Worm (Caenorhabditis elegans) whole organism, mixed stage, embryonic: ENCODE measurements around the gene ndx-9.

Experiments used
- M03D4.4 ChIP-seq: sonication (generic microtip); optimal IDR thresholded peaks from 2 replicates; lab custom pipeline; 2017; ENCODE audit warnings: mild to moderate bottlenecking, missing genetic modification characterization, missing compliant biosample characterization
- bed-3 ChIP-seq: fragments of 200-800 bp; sonication (Bioruptor generic); optimal IDR thresholded peaks from 3 replicates; lab custom pipeline; 2018; ENCODE audit warnings: mild to moderate bottlenecking, missing genetic modification characterization, moderate library complexity, missing compliant biosample characterization
- blmp-1 ChIP-seq: fragments of 150-350 bp; optimal IDR thresholded peaks from 2 replicates; lab custom pipeline; 2014; ENCODE audit warnings: missing biosample characterization, missing genetic modification characterization
- ceh-39 ChIP-seq: fragments of 150-350 bp; optimal IDR thresholded peaks from 2 replicates; lab custom pipeline; 2014; ENCODE audit warnings: missing biosample characterization, missing genetic modification characterization
- ceh-43 ChIP-seq: fragments of 200-800 bp; sonication (Bioruptor generic); optimal IDR thresholded peaks from 2 replicates; lab custom pipeline; 2018; ENCODE audit warnings: mild to moderate bottlenecking, missing genetic modification characterization, moderate library complexity, missing compliant biosample characterization
- ceh-83 ChIP-seq: fragments of 200-800 bp; sonication (Bioruptor generic); optimal IDR thresholded peaks from 2 replicates; lab custom pipeline; 2018; ENCODE audit warnings: mild to moderate bottlenecking, missing genetic modification characterization, missing compliant biosample characterization
- ces-1 ChIP-seq: fragments of 150-350 bp; optimal IDR thresholded peaks from 2 replicates; lab custom pipeline; 2014; ENCODE audit warnings: missing biosample characterization, missing genetic modification reagents, missing genetic modification characterization
- cnd-1 ChIP-seq: fragments of 200-800 bp; sonication (Bioruptor generic); optimal IDR thresholded peaks from 2 replicates; lab custom pipeline; 2018; ENCODE audit warnings: mild to moderate bottlenecking, missing genetic modification characterization, missing compliant biosample characterization
- drap-1 ChIP-seq: fragments of 200-800 bp; sonication (Bioruptor generic); optimal IDR thresholded peaks from 3 replicates; lab custom pipeline; 2018; ENCODE audit warnings: mild to moderate bottlenecking, missing genetic modification characterization, missing compliant biosample characterization
- elt-1 ChIP-seq: sonication (generic microtip); optimal IDR thresholded peaks from 2 replicates; lab custom pipeline; 2017; ENCODE audit warnings: missing genetic modification characterization, mild to moderate bottlenecking, missing compliant biosample characterization, antibody characterized with exemption, moderate library complexity, borderline replicate concordance; ENCODE audit not compliant: insufficient read depth
- elt-3 ChIP-seq: fragments of 150-350 bp; optimal IDR thresholded peaks from 2 replicates; lab custom pipeline; 2014; ENCODE audit warnings: missing biosample characterization, missing genetic modification characterization
- flh-1 ChIP-seq: fragments of 200-800 bp; sonication (Bioruptor generic); optimal IDR thresholded peaks from 2 replicates; lab custom pipeline; 2018; ENCODE audit warnings: mild to moderate bottlenecking, missing genetic modification characterization, moderate library complexity, missing compliant biosample characterization
- ham-2 ChIP-seq: fragments of 200-800 bp; sonication (Bioruptor generic); optimal IDR thresholded peaks from 2 replicates; lab custom pipeline; 2018; ENCODE audit warnings: mild to moderate bottlenecking, missing genetic modification characterization, missing compliant biosample characterization
- hlh-1 ChIP-seq: fragments of 150-350 bp; optimal IDR thresholded peaks from 2 replicates; lab custom pipeline; 2014; ENCODE audit warnings: missing biosample characterization, missing genetic modification reagents, missing genetic modification characterization
- lin-13 ChIP-seq: fragments of 150-350 bp; optimal IDR thresholded peaks from 2 replicates; lab custom pipeline; 2014; ENCODE audit warnings: missing biosample characterization, missing genetic modification characterization
- lin-32 ChIP-seq: fragments of 200-800 bp; sonication (Bioruptor generic); optimal IDR thresholded peaks from 2 replicates; lab custom pipeline; 2018; ENCODE audit warnings: mild to moderate bottlenecking, missing genetic modification characterization, missing compliant biosample characterization
- lsy-2 ChIP-seq: fragments of 150-350 bp; optimal IDR thresholded peaks from 2 replicates; lab custom pipeline; 2014; ENCODE audit warnings: missing biosample characterization, missing genetic modification characterization
- mab-5 ChIP-seq: fragments of 150-350 bp; optimal IDR thresholded peaks from 2 replicates; lab custom pipeline; 2014; ENCODE audit warnings: missing biosample characterization, missing genetic modification characterization
- mep-1 ChIP-seq: fragments of 150-350 bp; optimal IDR thresholded peaks from 2 replicates; lab custom pipeline; 2017; ENCODE audit warnings: missing biosample characterization, missing genetic modification reagents, missing genetic modification characterization, inconsistent platforms
- mls-2 ChIP-seq: sonication (generic microtip); optimal IDR thresholded peaks from 2 replicates; lab custom pipeline; 2016; ENCODE audit warnings: mild to moderate bottlenecking, missing genetic modification characterization, moderate library complexity, missing compliant biosample characterization
- nhr-12 ChIP-seq: fragments of 150-350 bp; optimal IDR thresholded peaks from 2 replicates; lab custom pipeline; 2014; ENCODE audit warnings: missing biosample characterization, missing genetic modification characterization
- nhr-2 ChIP-seq: fragments of 150-350 bp; optimal IDR thresholded peaks from 2 replicates; lab custom pipeline; 2014; ENCODE audit warnings: missing biosample characterization, missing genetic modification characterization
- nhr-237 ChIP-seq: fragments of 150-350 bp; optimal IDR thresholded peaks from 2 replicates; lab custom pipeline; 2014; ENCODE audit warnings: missing biosample characterization, missing genetic modification characterization
- nhr-28 ChIP-seq: fragments of 150-350 bp; optimal IDR thresholded peaks from 2 replicates; lab custom pipeline; 2014; ENCODE audit warnings: missing biosample characterization, missing genetic modification characterization
- nhr-76 ChIP-seq: sonication (generic microtip); optimal IDR thresholded peaks from 2 replicates; lab custom pipeline; 2017; ENCODE audit warnings: missing biosample characterization, missing genetic modification characterization
- pha-4 ChIP-seq: fragments of 150-350 bp; optimal IDR thresholded peaks from 2 replicates; lab custom pipeline; 2018; ENCODE audit warnings: missing biosample characterization, missing genetic modification reagents, missing genetic modification characterization
- sem-2 ChIP-seq: fragments of 200-800 bp; sonication (Bioruptor generic); optimal IDR thresholded peaks from 2 replicates; lab custom pipeline; 2018; ENCODE audit warnings: mild to moderate bottlenecking, missing genetic modification characterization, missing compliant biosample characterization
- snpc-4 ChIP-seq: fragments of 150-350 bp; optimal IDR thresholded peaks from 2 replicates; lab custom pipeline; 2014; ENCODE audit warnings: missing biosample characterization, missing genetic modification characterization
- sptf-1 ChIP-seq: sonication (generic microtip); optimal IDR thresholded peaks from 2 replicates; lab custom pipeline; 2017; ENCODE audit warnings: mild to moderate bottlenecking, missing genetic modification characterization, moderate library complexity, missing compliant biosample characterization
- tbx-8 ChIP-seq: fragments of 200-800 bp; sonication (Bioruptor generic); optimal IDR thresholded peaks from 2 replicates; lab custom pipeline; 2018; ENCODE audit warnings: mild to moderate bottlenecking, missing genetic modification characterization, moderate library complexity, missing compliant biosample characterization
- unc-120 ChIP-seq: sonication (generic microtip); optimal IDR thresholded peaks from 2 replicates; lab custom pipeline; 2017; ENCODE audit warnings: missing genetic modification characterization, missing compliant biosample characterization; ENCODE audit not compliant: poor library complexity, severe bottlenecking
- unc-39 ChIP-seq: fragments of 150-350 bp; optimal IDR thresholded peaks from 2 replicates; lab custom pipeline; 2014; ENCODE audit warnings: missing biosample characterization, missing genetic modification characterization
- unc-62 ChIP-seq: fragments of 150-350 bp; optimal IDR thresholded peaks from 2 replicates; lab custom pipeline; 2014; ENCODE audit warnings: missing biosample characterization, missing genetic modification reagents, missing genetic modification characterization
- zip-8 ChIP-seq: fragments of 150-350 bp; optimal IDR thresholded peaks from 2 replicates; lab custom pipeline; 2014; ENCODE audit warnings: missing biosample characterization, missing genetic modification characterization
- ztf-11 ChIP-seq: fragments of 150-350 bp; optimal IDR thresholded peaks from 2 replicates; lab custom pipeline; 2014; ENCODE audit warnings: missing biosample characterization, missing genetic modification characterization

ndx-9 gene

ce11 chrIV:11026648-11027047, 14.8 kb upstream of the ndx-9 start:
- TF ChIP-seq ces-1 (GFP tag; lab: Kevin White, UChicago) (peak; percentile 44), nhr-12 (tag; lab: Kevin White, UChicago) (no peak), pha-4 (peak; percentile 7), ceh-39 (peak; percentile 35), lin-32 (GFP tag; lab: Kevin White, UChicago) (no peak), M03D4.4 (tag; lab: Kevin White, UChicago) (no peak), tbx-8 (GFP tag; lab: Kevin White, UChicago) (no peak), lin-13 (tag; lab: Kevin White, UChicago) (no peak), sem-2 (GFP tag; lab: Kevin White, UChicago) (no peak), cnd-1 (tag; lab: Kevin White, UChicago) (no peak), ceh-83 (GFP tag; lab: Kevin White, UChicago) (no peak), ztf-11 (tag; lab: Kevin White, UChicago) (no peak), hlh-1 (tag; lab: Kevin White, UChicago) (no peak), nhr-2 (no peak), nhr-76 (no peak), zip-8 (tag; lab: Kevin White, UChicago) (no peak), drap-1 (GFP tag; lab: Kevin White, UChicago) (no peak), mab-5 (no peak), bed-3 (no peak), sptf-1 (no peak), flh-1 (GFP tag; lab: Kevin White, UChicago) (no peak)

- TF ChIP-seq snpc-4 (no peak), unc-62 (GFP tag; lab: Kevin White, UChicago) (peak; percentile 88), lin-13 (tag; lab: Kevin White, UChicago) (peak; percentile 91), elt-1 (tag; lab: Kevin White, UChicago) (peak; percentile 2), blmp-1 (tag; lab: Kevin White, UChicago) (no peak), ceh-83 (GFP tag; lab: Kevin White, UChicago) (peak; percentile 100), nhr-237 (tag; lab: Kevin White, UChicago) (no peak), M03D4.4 (tag; lab: Kevin White, UChicago) (peak; percentile 99), mab-5 (peak; percentile 76), zip-8 (tag; lab: Kevin White, UChicago) (no peak), cnd-1 (tag; lab: Kevin White, UChicago) (peak; percentile 99), sptf-1 (peak; percentile 99), elt-3 (peak; percentile 5), lsy-2 (tag; lab: Kevin White, UChicago) (peak; percentile 48), mls-2 (tag; lab: Kevin White, UChicago) (peak; percentile 100), nhr-12 (tag; lab: Kevin White, UChicago) (peak; percentile 97), nhr-2 (peak; percentile 87), ceh-39 (peak; percentile 89), pha-4 (peak; percentile 93), unc-120 (tag; lab: Kevin White, UChicago) (peak; percentile 99), sem-2 (GFP tag; lab: Kevin White, UChicago) (peak; percentile 98), flh-1 (GFP tag; lab: Kevin White, UChicago) (peak; percentile 95), bed-3 (peak; percentile 95), unc-39 (tag; lab: Kevin White, UChicago) (peak; percentile 88), ztf-11 (tag; lab: Kevin White, UChicago) (peak; percentile 93), lin-32 (GFP tag; lab: Kevin White, UChicago) (peak; percentile 98), hlh-1 (tag; lab: Kevin White, UChicago) (peak; percentile 79), mep-1 (tag; lab: Kevin White, UChicago) (peak; percentile 96), ces-1 (GFP tag; lab: Kevin White, UChicago) (peak; percentile 58), nhr-76 (peak; percentile 76), drap-1 (GFP tag; lab: Kevin White, UChicago) (peak; percentile 99), ceh-43 (peak; percentile 96), ham-2 (GFP tag; lab: Kevin White, UChicago) (peak; percentile 95), tbx-8 (GFP tag; lab: Kevin White, UChicago) (peak; percentile 98), nhr-28 (tag; lab: Kevin White, UChicago) (peak; percentile 84)
Observed at ce11 chrIV:11025941-11026340, 14.1 kb upstream of the ndx-9 start.

- TF ChIP-seq elt-1 (tag; lab: Kevin White, UChicago) (no peak), lsy-2 (tag; lab: Kevin White, UChicago) (no peak), tbx-8 (GFP tag; lab: Kevin White, UChicago) (no peak), nhr-28 (tag; lab: Kevin White, UChicago) (no peak), flh-1 (GFP tag; lab: Kevin White, UChicago) (no peak), blmp-1 (tag; lab: Kevin White, UChicago) (no peak), nhr-237 (tag; lab: Kevin White, UChicago) (no peak), ces-1 (GFP tag; lab: Kevin White, UChicago) (no peak), sem-2 (GFP tag; lab: Kevin White, UChicago) (no peak), nhr-76 (no peak), nhr-2 (no peak), cnd-1 (tag; lab: Kevin White, UChicago) (no peak), ham-2 (GFP tag; lab: Kevin White, UChicago) (no peak), ceh-43 (no peak), lin-32 (GFP tag; lab: Kevin White, UChicago) (no peak), sptf-1 (no peak), mep-1 (tag; lab: Kevin White, UChicago) (no peak), unc-120 (tag; lab: Kevin White, UChicago) (no peak), pha-4 (no peak)
Observed at ce11 chrIV:11022303-11022702, 10.5 kb upstream of the ndx-9 start, which contains the start of gene alh-3. TSS of gene alh-3 (plus strand) at chrIV:11022603.
